Fruit fly (Drosophila melanogaster) whole organism, embryonic: ENCODE results near the gene CG5790.

Source experiments
- Adf1 ChIP-seq: fragments of 200-800 bp; sonication (Bioruptor generic); IDR thresholded peaks from 2 replicates; pipeline ENCODE4 v1.3.6; 2022; ENCODE audit warnings: missing biosample characterization, missing genetic modification characterization
- Atf-2 ChIP-seq: fragments of 200-800 bp; sonication (Bioruptor generic); optimal IDR thresholded peaks from 2 replicates; lab custom pipeline; 2016; ENCODE audit warnings: missing biosample characterization, missing genetic modification characterization
- CG12104 ChIP-seq: fragments of 200-800 bp; sonication (Bioruptor generic); optimal IDR thresholded peaks from 3 replicates; lab custom pipeline; 2016; ENCODE audit warnings: missing biosample characterization, missing genetic modification characterization
- CG13287 ChIP-seq: fragments of 200-800 bp; sonication (Bioruptor generic); IDR thresholded peaks from 2 replicates; pipeline ENCODE4 v1.3.6; 2022; ENCODE audit warnings: missing biosample characterization, missing genetic modification characterization; ENCODE audit not compliant: partially characterized antibody
- CG18262 ChIP-seq: fragments of 200-800 bp; optimal IDR thresholded peaks from 3 replicates; lab custom pipeline; 2019; ENCODE audit warnings: missing biosample characterization, mild to moderate bottlenecking, missing genetic modification characterization, moderate library complexity
- CG18619 ChIP-seq: fragments of 200-800 bp; sonication (Bioruptor generic); optimal IDR thresholded peaks from 3 replicates; lab custom pipeline; 2017; ENCODE audit warnings: missing biosample characterization, mild to moderate bottlenecking, missing genetic modification characterization
- CG18764 ChIP-seq: fragments of 200-800 bp; sonication (Bioruptor generic); optimal IDR thresholded peaks from 3 replicates; lab custom pipeline; 2016; ENCODE audit warnings: missing biosample characterization, missing genetic modification characterization
- CG2889 ChIP-seq: fragments of 200-800 bp; sonication (Bioruptor generic); IDR thresholded peaks from 3 replicates; pipeline ENCODE4 v1.3.6; 2022; ENCODE audit warnings: missing biosample characterization, missing genetic modification characterization
- CG30431 ChIP-seq: fragments of 200-800 bp; sonication (Bioruptor generic); optimal IDR thresholded peaks from 2 replicates; lab custom pipeline; 2017; ENCODE audit warnings: missing biosample characterization, missing genetic modification characterization
- CG34224 ChIP-seq: fragments of 200-800 bp; sonication (Bioruptor generic); IDR thresholded peaks from 3 replicates; pipeline ENCODE4 v1.3.6; 2022; ENCODE audit warnings: missing biosample characterization, missing genetic modification characterization; ENCODE audit not compliant: partially characterized antibody
- CG4707 ChIP-seq: fragments of 200-800 bp; sonication (Bioruptor generic); optimal IDR thresholded peaks from 2 replicates; lab custom pipeline; 2018; ENCODE audit warnings: missing biosample characterization, mild to moderate bottlenecking, missing genetic modification characterization, moderate library complexity
- CG4820 ChIP-seq: fragments of 200-800 bp; sonication (Bioruptor generic); optimal IDR thresholded peaks from 3 replicates; lab custom pipeline; 2016; ENCODE audit warnings: missing biosample characterization, missing genetic modification characterization
- CG4854 ChIP-seq: fragments of 200-800 bp; sonication (Bioruptor generic); optimal IDR thresholded peaks from 2 replicates; lab custom pipeline; 2016; ENCODE audit warnings: missing biosample characterization, missing genetic modification characterization, inconsistent platforms
- CG5245 ChIP-seq: fragments of 200-800 bp; sonication (Bioruptor generic); optimal IDR thresholded peaks from 3 replicates; lab custom pipeline; 2016; ENCODE audit warnings: missing biosample characterization, missing genetic modification characterization
- CG6254 ChIP-seq: fragments of 200-800 bp; sonication (Bioruptor generic); optimal IDR thresholded peaks from 3 replicates; lab custom pipeline; 2017; ENCODE audit warnings: mild to moderate bottlenecking, missing biosample characterization, missing genetic modification reagents, missing genetic modification characterization
- CG6813 ChIP-seq: fragments of 200-800 bp; sonication (Bioruptor generic); optimal IDR thresholded peaks from 2 replicates; lab custom pipeline; 2017; ENCODE audit warnings: missing biosample characterization, missing genetic modification characterization, mild to moderate bottlenecking, moderate library complexity, missing genetic modification reagents
- CG6854 ChIP-seq: fragments of 200-800 bp; sonication (Bioruptor generic); optimal IDR thresholded peaks from 3 replicates; lab custom pipeline; 2017; ENCODE audit warnings: missing biosample characterization, mild to moderate bottlenecking, missing genetic modification characterization
- CG7372 ChIP-seq: fragments of 200-800 bp; sonication (Bioruptor generic); IDR thresholded peaks from 2 replicates; pipeline ENCODE4 v1.3.6; 2022; ENCODE audit warnings: missing biosample characterization, missing genetic modification characterization
- CG8944 ChIP-seq: fragments of 200-800 bp; sonication (Bioruptor generic); optimal IDR thresholded peaks from 3 replicates; lab custom pipeline; 2016; ENCODE audit warnings: missing biosample characterization, missing genetic modification characterization
- CG9609 ChIP-seq: fragments of 200-800 bp; sonication (Bioruptor generic); optimal IDR thresholded peaks from 3 replicates; lab custom pipeline; 2016; ENCODE audit warnings: missing biosample characterization, missing genetic modification characterization
- D19A ChIP-seq: fragments of 200-800 bp; optimal IDR thresholded peaks from 3 replicates; lab custom pipeline; 2019; ENCODE audit warnings: missing biosample characterization, mild to moderate bottlenecking, missing genetic modification characterization, moderate library complexity
- Drgx ChIP-seq: fragments of 200-800 bp; sonication (Bioruptor generic); IDR thresholded peaks from 2 replicates; pipeline ENCODE4 v1.3.6; 2022; ENCODE audit warnings: missing biosample characterization, missing genetic modification characterization
- Eip74EF ChIP-seq, 2 experiments: fragments of 200-800 bp in 1 of 2; fragments of >200 bp in 1 of 2; sonication (Bioruptor generic) in 1 of 2; optimal IDR thresholded peaks; 2 replicates each; lab custom pipeline; 2017 to 2019; ENCODE audit warnings: missing biosample characterization in 2 of 2, missing genetic modification characterization in 2 of 2, mild to moderate bottlenecking in 1 of 2, moderate library complexity in 1 of 2
- Hey ChIP-seq: fragments of 200-800 bp; sonication (Bioruptor generic); optimal IDR thresholded peaks from 3 replicates; lab custom pipeline; 2018; ENCODE audit warnings: missing biosample characterization, mild to moderate bottlenecking, missing genetic modification characterization
- Hsf ChIP-seq: fragments of 200-800 bp; sonication (Bioruptor generic); optimal IDR thresholded peaks from 3 replicates; lab custom pipeline; 2016; ENCODE audit warnings: missing biosample characterization, missing genetic modification characterization
- NC2β ChIP-seq: fragments of 200-800 bp; sonication (Bioruptor generic); optimal IDR thresholded peaks from 2 replicates; lab custom pipeline; 2016; ENCODE audit warnings: missing biosample characterization, missing genetic modification characterization
- Sox100B ChIP-seq: fragments of 200-800 bp; sonication (Bioruptor generic); optimal IDR thresholded peaks from 3 replicates; lab custom pipeline; 2018; ENCODE audit warnings: missing biosample characterization, mild to moderate bottlenecking, missing genetic modification characterization
- Sry-δ ChIP-seq: fragments of 200-800 bp; sonication (Bioruptor generic); optimal IDR thresholded peaks from 2 replicates; lab custom pipeline; 2016; ENCODE audit warnings: missing biosample characterization, missing genetic modification characterization
- Trl ChIP-seq, 3 experiments: fragments of >200 bp in 2 of 3; fragments of 200-800 bp in 1 of 3; sonication (Bioruptor generic) in 1 of 3; optimal IDR thresholded peaks; 2 replicates in 1 of 3; 3 replicates in 2 of 3; lab custom pipeline; 2016 to 2017; ENCODE audit warnings: missing biosample characterization in 1 of 3, missing genetic modification characterization in 1 of 3
- Xbp1 ChIP-seq: fragments of 200-800 bp; sonication (Bioruptor generic); optimal IDR thresholded peaks from 3 replicates; lab custom pipeline; 2016; ENCODE audit warnings: missing biosample characterization, mild to moderate bottlenecking, missing genetic modification characterization
- amos ChIP-seq: fragments of 200-800 bp; sonication (Bioruptor generic); IDR thresholded peaks from 2 replicates; pipeline ENCODE4 v1.3.6; 2022; ENCODE audit warnings: missing biosample characterization, missing genetic modification characterization; ENCODE audit not compliant: partially characterized antibody
- bcd ChIP-seq: fragments of 200-800 bp; sonication (Bioruptor generic); optimal IDR thresholded peaks from 2 replicates; lab custom pipeline; 2017; ENCODE audit warnings: missing biosample characterization, mild to moderate bottlenecking, missing genetic modification characterization
- chif ChIP-seq, 2 experiments: fragments of 200-800 bp; sonication (Bioruptor generic); optimal IDR thresholded peaks; 3 replicates each; lab custom pipeline; 2016; ENCODE audit warnings: missing biosample characterization in 2 of 2, missing genetic modification characterization in 2 of 2
- croc ChIP-seq: fragments of 200-800 bp; sonication (Bioruptor generic); conservative IDR thresholded peaks from 3 replicates; pipeline ENCODE4 v1.3.6; 2022; ENCODE audit warnings: missing biosample characterization, missing genetic modification characterization
- dimm ChIP-seq: fragments of 200-800 bp; sonication (Bioruptor generic); IDR thresholded peaks from 2 replicates; pipeline ENCODE4 v1.3.6; 2022; ENCODE audit warnings: missing biosample characterization, missing genetic modification characterization
- dmrt11E ChIP-seq: fragments of 200-800 bp; sonication (Bioruptor generic); optimal IDR thresholded peaks from 3 replicates; lab custom pipeline; 2018; ENCODE audit warnings: missing biosample characterization, mild to moderate bottlenecking, missing genetic modification characterization, moderate library complexity
- dmrt99B ChIP-seq: fragments of 200-800 bp; sonication (Bioruptor generic); optimal IDR thresholded peaks from 2 replicates; lab custom pipeline; 2018; ENCODE audit warnings: missing biosample characterization, mild to moderate bottlenecking, missing genetic modification characterization, moderate library complexity
- fru ChIP-seq: fragments of >200 bp; optimal IDR thresholded peaks from 2 replicates; lab custom pipeline; 2017
- grau ChIP-seq: fragments of 200-800 bp; optimal IDR thresholded peaks from 3 replicates; lab custom pipeline; 2019; ENCODE audit warnings: missing biosample characterization, mild to moderate bottlenecking, missing genetic modification characterization, moderate library complexity
- gsb-n ChIP-seq: fragments of 200-800 bp; sonication (Bioruptor generic); optimal IDR thresholded peaks from 3 replicates; lab custom pipeline; 2018; ENCODE audit warnings: missing biosample characterization, mild to moderate bottlenecking, missing genetic modification characterization
- jing ChIP-seq: fragments of 200-800 bp; sonication (Bioruptor generic); optimal IDR thresholded peaks from 2 replicates; lab custom pipeline; 2018; ENCODE audit warnings: missing biosample characterization, mild to moderate bottlenecking, missing genetic modification characterization
- lbe ChIP-seq: fragments of 200-800 bp; sonication (Bioruptor generic); optimal IDR thresholded peaks from 2 replicates; lab custom pipeline; 2016; ENCODE audit warnings: missing biosample characterization, mild to moderate bottlenecking, missing genetic modification characterization
- lola ChIP-seq, 3 experiments: fragments of >200 bp in 2 of 3; fragments of 200-800 bp in 1 of 3; sonication (Bioruptor generic) in 1 of 3; optimal IDR thresholded peaks; 2 replicates each; lab custom pipeline; 2017 to 2019; ENCODE audit warnings: missing biosample characterization in 3 of 3, missing genetic modification characterization in 3 of 3, mild to moderate bottlenecking in 1 of 3, moderate library complexity in 1 of 3
- row ChIP-seq: fragments of 200-800 bp; sonication (Bioruptor generic); IDR thresholded peaks from 3 replicates; pipeline ENCODE4 v1.3.6; 2022; ENCODE audit warnings: missing biosample characterization, missing genetic modification characterization
- sens-2 ChIP-seq: fragments of 200-800 bp; sonication (Bioruptor generic); IDR thresholded peaks from 2 replicates; pipeline ENCODE4 v1.3.6; 2022; ENCODE audit warnings: missing biosample characterization, missing genetic modification characterization
- sisA ChIP-seq: fragments of 200-800 bp; sonication (Bioruptor generic); IDR thresholded peaks from 2 replicates; pipeline ENCODE4 v1.3.6; 2022; ENCODE audit warnings: missing biosample characterization, missing genetic modification characterization
- twi ChIP-seq: fragments of 200-800 bp; optimal IDR thresholded peaks from 2 replicates; lab custom pipeline; 2019; ENCODE audit warnings: missing biosample characterization, mild to moderate bottlenecking, missing genetic modification characterization, moderate library complexity
- wor ChIP-seq: fragments of 200-800 bp; sonication (Bioruptor generic); IDR thresholded peaks from 2 replicates; pipeline ENCODE4 v1.3.6; 2022; ENCODE audit warnings: missing biosample characterization, missing genetic modification characterization
- zf30C ChIP-seq: fragments of 200-800 bp; sonication (Bioruptor generic); optimal IDR thresholded peaks from 3 replicates; lab custom pipeline; 2018; ENCODE audit warnings: missing biosample characterization, mild to moderate bottlenecking, missing genetic modification characterization
- zfh2 ChIP-seq: fragments of 200-800 bp; sonication (Bioruptor generic); optimal IDR thresholded peaks from 2 replicates; lab custom pipeline; 2016; ENCODE audit warnings: missing biosample characterization, missing genetic modification characterization

CG5790 gene

dm6 chr2L:18312309-18312708 is 17.7 kb downstream of the CG5790 start (continued):
- TF ChIP-seq dmrt11E: peak; percentile 84
- TF ChIP-seq CG12104 (GFP tag; lab: Kevin White, UChicago): no peak
- TF ChIP-seq Eip74EF (GFP tag; optimal IDR thresholded peaks at IDR 0.05; lab: Kevin White, UChicago): peak in 1 of 2 experiments; percentile 24
- TF ChIP-seq CG18619 (GFP tag; lab: Kevin White, UChicago): peak; percentile 33
- no peak for TF ChIP-seq fru (lab: Kevin White, UChicago)
- TF ChIP-seq grau (tag; lab: Kevin White, UChicago): peak; percentile 34
- no peak for TF ChIP-seq dimm (GFP tag; lab: Robert Waterston, UW)
- no peak for TF ChIP-seq zf30C (GFP tag; lab: Kevin White, UChicago)
- TF ChIP-seq jing (GFP tag; lab: Kevin White, UChicago): peak; percentile 39
- TF ChIP-seq sens-2 (GFP tag; lab: Robert Waterston, UW): 0 out of 2 replicates have a peak, but pooled peaks have one; percentile 5
- TF ChIP-seq CG30431: peak; percentile 1
- TF ChIP-seq lola (GFP tag; optimal IDR thresholded peaks at IDR 0.05; lab: Kevin White, UChicago): peak in 1 of 3 experiments; percentile 84
- peak; percentile 24 for TF ChIP-seq CG6813 (GFP tag; lab: Kevin White, UChicago)
- TF ChIP-seq CG6854 (GFP tag; lab: Kevin White, UChicago): no peak
- TF ChIP-seq Hey: no peak
- TF ChIP-seq twi (tag; lab: Kevin White, UChicago): peak; percentile 21
- TF ChIP-seq CG5245 (GFP tag; lab: Kevin White, UChicago): peak; percentile 22
- peak; percentile 37 for TF ChIP-seq CG4820 (GFP tag; lab: Kevin White, UChicago)
- TF ChIP-seq CG6254 (GFP tag; lab: Kevin White, UChicago): peak; percentile 32
- TF ChIP-seq sisA (GFP tag; lab: Robert Waterston, UW): peak; percentile 37
- TF ChIP-seq CG9609 (GFP tag; lab: Kevin White, UChicago): peak; percentile 32
- no peak for TF ChIP-seq Adf1 (GFP tag; lab: Robert Waterston, UW)
- TF ChIP-seq CG2889 (GFP tag; lab: Robert Waterston, UW): no peak
- TF ChIP-seq bcd: peak; percentile 32
- TF ChIP-seq gsb-n (tag; lab: Kevin White, UChicago): peak; percentile 64
- peak; percentile 41 for TF ChIP-seq D19A
- TF ChIP-seq NC2β: peak; percentile 54
- no peak for TF ChIP-seq CG4854
- peak; percentile 29 for TF ChIP-seq Hsf (GFP tag; lab: Kevin White, UChicago)
- TF ChIP-seq Drgx (GFP tag; lab: Robert Waterston, UW): peak; percentile 67
- TF ChIP-seq CG18764: peak; percentile 11
- no peak for TF ChIP-seq CG34224 (GFP tag; lab: Robert Waterston, UW)
- TF ChIP-seq Xbp1 (GFP tag; lab: Kevin White, UChicago): peak; percentile 58
- peak; percentile 70 for TF ChIP-seq lbe (GFP tag; lab: Kevin White, UChicago)
- TF ChIP-seq CG7372 (GFP tag; lab: Robert Waterston, UW): no peak
- TF ChIP-seq amos (GFP tag; lab: Robert Waterston, UW): no peak
- TF ChIP-seq Trl (optimal IDR thresholded peaks at IDR 0.05; lab: Kevin White, UChicago): no peak
- peak; percentile 5 for TF ChIP-seq Trl (GFP tag; optimal IDR thresholded peaks at IDR 0.05; lab: Kevin White, UChicago)
- peak; percentile 41 for TF ChIP-seq Atf-2
- peak; percentile 53; the same call in 2 of the 3 replicates for TF ChIP-seq croc (GFP tag; lab: Robert Waterston, UW)
- peak; percentile 83 for TF ChIP-seq CG18262
- TF ChIP-seq row (GFP tag; lab: Robert Waterston, UW): 0 out of 3 replicates have a peak, but pooled peaks have one; percentile 18
- no peak for TF ChIP-seq CG13287
- TF ChIP-seq Sry-δ: no peak
- TF ChIP-seq wor (GFP tag; lab: Robert Waterston, UW): no peak
- TF ChIP-seq dmrt99B (tag; lab: Kevin White, UChicago): peak; percentile 74
- peak; percentile 21 for TF ChIP-seq CG4707 (GFP tag; lab: Kevin White, UChicago)
- TF ChIP-seq zfh2 (GFP tag; lab: Kevin White, UChicago): no peak
- peak; percentile 45 for TF ChIP-seq Sox100B (GFP tag; lab: Kevin White, UChicago)
- peak; percentile 12 for TF ChIP-seq CG8944 (GFP tag; lab: Kevin White, UChicago)
- peak; percentile 5 to 58 for TF ChIP-seq chif (GFP tag; optimal IDR thresholded peaks at IDR 0.05; lab: Kevin White, UChicago)
